Worm (Caenorhabditis elegans) whole organism, L4 larva: ENCODE measurements around the gene acs-21.

Experiments
- F44E2.7 ChIP-seq: fragments of 200-800 bp; sonication (Bioruptor generic); IDR thresholded peaks from 2 replicates; pipeline ENCODE4 v2.1.2; 2022; ENCODE audit warnings: missing genetic modification characterization, missing compliant biosample characterization
- T26A8.4 ChIP-seq: fragments of 200-800 bp; sonication (Bioruptor generic); IDR thresholded peaks from 2 replicates; pipeline ENCODE4 v1.3.6; 2022; ENCODE audit warnings: missing genetic modification characterization, missing compliant biosample characterization
- Y48G9A.11 ChIP-seq: fragments of 200-800 bp; sonication (Bioruptor generic); IDR thresholded peaks from 2 replicates; pipeline ENCODE4 v1.3.6; 2022; ENCODE audit warnings: missing genetic modification reagents, missing genetic modification characterization, missing compliant biosample characterization
- Y5F2A.4 ChIP-seq: fragments of 200-800 bp; sonication (Bioruptor generic); optimal IDR thresholded peaks from 2 replicates; lab custom pipeline; 2018; ENCODE audit warnings: mild to moderate bottlenecking, missing genetic modification characterization, missing compliant biosample characterization
- Y75B8A.6 ChIP-seq: fragments of 200-800 bp; sonication (Bioruptor generic); IDR thresholded peaks from 2 replicates; pipeline ENCODE4 v1.3.6; 2022; ENCODE audit warnings: missing genetic modification reagents, missing genetic modification characterization, missing compliant biosample characterization
- ama-1 ChIP-seq: fragments of 150-350 bp; optimal IDR thresholded peaks from 2 replicates; lab custom pipeline; 2014; ENCODE audit warnings: inconsistent platforms, mixed read lengths
- ceh-28 ChIP-seq: fragments of 150-350 bp; optimal IDR thresholded peaks from 2 replicates; lab custom pipeline; 2014; ENCODE audit warnings: missing biosample characterization, missing genetic modification reagents, missing genetic modification characterization
- daf-19 ChIP-seq: fragments of 200-800 bp; sonication (Bioruptor generic); conservative IDR thresholded peaks from 2 replicates; pipeline ENCODE4 v1.3.6; 2022; ENCODE audit warnings: missing genetic modification characterization, missing compliant biosample characterization
- egl-27 ChIP-seq: sonication (generic microtip); optimal IDR thresholded peaks from 3 replicates; lab custom pipeline; 2017; ENCODE audit warnings: missing biosample characterization, missing genetic modification reagents, missing genetic modification characterization
- egl-43 ChIP-seq: fragments of 200-800 bp; sonication (Bioruptor generic); IDR thresholded peaks from 2 replicates; pipeline ENCODE4 v1.3.6; 2022; ENCODE audit warnings: missing genetic modification reagents, missing genetic modification characterization, missing compliant biosample characterization
- hlh-11 ChIP-seq: fragments of 200-800 bp; sonication (Bioruptor generic); optimal IDR thresholded peaks from 2 replicates; lab custom pipeline; 2018; ENCODE audit warnings: mild to moderate bottlenecking, missing genetic modification characterization, missing compliant biosample characterization
- hlh-30 ChIP-seq: sonication (generic microtip); optimal IDR thresholded peaks from 2 replicates; lab custom pipeline; 2017; ENCODE audit warnings: antibody characterized with exemption, mild to moderate bottlenecking, missing genetic modification characterization, missing compliant biosample characterization; ENCODE audit not compliant: insufficient read depth
- lsy-2 ChIP-seq, 2 experiments: fragments of 150-350 bp in 1 of 2; sonication (generic microtip) in 1 of 2; optimal IDR thresholded peaks; 2 replicates each; lab custom pipeline; 2014 to 2017; ENCODE audit warnings: missing biosample characterization in 2 of 2, missing genetic modification characterization in 2 of 2
- mdl-1 ChIP-seq, 2 experiments: fragments of 150-350 bp in 1 of 2; sonication (generic microtip) in 1 of 2; optimal IDR thresholded peaks; 2 replicates each; lab custom pipeline; 2014 to 2017; ENCODE audit warnings: missing biosample characterization in 2 of 2, missing genetic modification characterization in 2 of 2
- nhr-11 ChIP-seq: fragments of 150-350 bp; optimal IDR thresholded peaks from 2 replicates; lab custom pipeline; 2014; ENCODE audit warnings: missing biosample characterization, missing genetic modification characterization
- nhr-111 ChIP-seq: fragments of 200-800 bp; sonication (Bioruptor generic); optimal IDR thresholded peaks from 2 replicates; lab custom pipeline; 2018; ENCODE audit warnings: mild to moderate bottlenecking, missing genetic modification characterization, missing compliant biosample characterization
- nhr-48 ChIP-seq: sonication (generic microtip); optimal IDR thresholded peaks from 2 replicates; lab custom pipeline; 2016; ENCODE audit warnings: mild to moderate bottlenecking, missing genetic modification characterization, missing compliant biosample characterization
- nhr-77 ChIP-seq: fragments of 150-350 bp; optimal IDR thresholded peaks from 2 replicates; lab custom pipeline; 2014; ENCODE audit warnings: missing biosample characterization, missing genetic modification characterization
- rbr-2 ChIP-seq: sonication (generic microtip); optimal IDR thresholded peaks from 2 replicates; lab custom pipeline; 2016; ENCODE audit warnings: missing genotype, missing genetic modification characterization, missing compliant biosample characterization
- sdz-12 ChIP-seq: fragments of 200-800 bp; sonication (Bioruptor generic); optimal IDR thresholded peaks from 2 replicates; lab custom pipeline; 2018; ENCODE audit warnings: mild to moderate bottlenecking, missing genetic modification characterization, missing compliant biosample characterization
- set-16 ChIP-seq: fragments of 200-800 bp; sonication (Bioruptor generic); IDR thresholded peaks from 2 replicates; pipeline ENCODE4 v1.3.6; 2022; ENCODE audit warnings: missing genetic modification reagents, missing genetic modification characterization, missing compliant biosample characterization
- unc-62 ChIP-seq, 3 experiments: fragments of 150-350 bp in 1 of 3; sonication (generic microtip); optimal IDR thresholded peaks in 2 of 3; peaks in 1 of 3; 1 replicate in 1 of 3; 2 replicates in 2 of 3; lab custom pipeline; 2014 to 2017; ENCODE audit warnings: missing biosample characterization in 3 of 3, missing genetic modification characterization in 3 of 3, missing genetic modification reagents in 3 of 3, missing genotype in 1 of 3
- ztf-7 ChIP-seq: fragments of 150-350 bp; optimal IDR thresholded peaks from 2 replicates; lab custom pipeline; 2014; ENCODE audit warnings: missing biosample characterization, missing genetic modification characterization

Gene acs-21

DNA sequence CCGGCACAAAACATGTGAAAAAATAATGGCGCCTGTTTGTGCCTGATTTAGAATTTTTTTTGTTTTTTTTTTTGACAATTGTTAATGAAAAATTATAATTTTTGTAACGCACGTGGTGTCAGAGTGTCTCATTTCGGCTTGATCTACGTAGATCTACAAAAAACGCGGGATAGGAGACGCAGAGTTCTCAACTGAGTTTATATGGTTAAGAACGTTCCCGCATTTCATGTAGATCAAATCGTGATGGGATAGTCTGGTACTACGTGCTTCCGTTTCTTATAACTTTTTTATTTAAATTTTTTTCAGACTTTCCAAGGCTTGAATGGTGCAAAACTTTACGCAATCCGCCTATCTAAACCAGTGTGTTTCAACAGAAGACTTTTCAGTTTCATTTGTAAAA is 39.9 kb downstream of the acs-21 start, which contains the start of gene tat-6:
Gene tat-6, plus strand, starts transcription at position 301 of the 400 bp plus-strand sequence.
- TF ChIP-seq ama-1 (lab: Kevin White, UChicago) (no peak), Y5F2A.4 (GFP tag; lab: Kevin White, UChicago) (no peak), hlh-30 (tag; lab: Kevin White, UChicago) (no peak), nhr-77 (tag; lab: Kevin White, UChicago) (no peak), nhr-11 (no peak), ztf-7 (tag; lab: Kevin White, UChicago) (no peak), lsy-2 (tag; optimal IDR thresholded peaks at IDR 0.05; lab: Kevin White, UChicago) (no peak), daf-19 (GFP tag; lab: Robert Waterston, UW) (no peak), ceh-28 (tag; lab: Kevin White, UChicago) (no peak), nhr-48 (tag; lab: Kevin White, UChicago) (no peak), nhr-111 (GFP tag; lab: Kevin White, UChicago) (no peak), rbr-2 (tag; lab: Kevin White, UChicago) (no peak), sdz-12 (GFP tag; lab: Kevin White, UChicago) (no peak), T26A8.4 (no peak), hlh-11 (tag; lab: Kevin White, UChicago) (no peak)

DNA sequence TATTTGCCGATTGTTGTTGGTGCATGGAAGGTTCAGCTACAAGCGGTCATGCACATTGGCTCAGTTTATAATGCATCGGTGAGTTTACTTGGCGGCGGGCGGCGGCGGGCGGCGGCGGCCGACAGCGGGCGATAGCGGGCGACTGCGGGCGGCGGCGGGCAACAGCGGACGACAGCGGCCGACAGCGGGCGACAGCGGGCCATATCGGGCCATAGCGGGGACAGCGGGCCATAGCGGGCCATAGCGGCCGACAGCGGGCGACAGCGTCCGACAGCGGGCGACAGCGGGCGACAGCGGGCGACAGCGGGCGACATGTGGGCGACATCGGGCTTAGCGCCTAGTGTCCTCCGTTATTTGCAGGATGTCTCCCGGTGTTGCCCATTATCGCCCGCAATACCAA is 43.2 kb downstream of the acs-21 start:
- TF ChIP-seq Y48G9A.11 (peak; percentile 41; the same call in 1 of the 2 replicates), ceh-28 (tag; lab: Kevin White, UChicago) (no peak), egl-43 (GFP tag; lab: Robert Waterston, UW) (0 out of 2 replicates have a peak, but pooled peaks have one; percentile 11), F44E2.7 (GFP tag; lab: Robert Waterston, UW) (peak; percentile 62; the same call in 1 of the 2 replicates), set-16 (GFP tag; lab: Robert Waterston, UW) (peak; percentile 99), nhr-111 (GFP tag; lab: Kevin White, UChicago) (no peak), sdz-12 (GFP tag; lab: Kevin White, UChicago) (no peak), mdl-1 (tag; optimal IDR thresholded peaks at IDR 0.05; lab: Kevin White, UChicago) (no peak)

DNA sequence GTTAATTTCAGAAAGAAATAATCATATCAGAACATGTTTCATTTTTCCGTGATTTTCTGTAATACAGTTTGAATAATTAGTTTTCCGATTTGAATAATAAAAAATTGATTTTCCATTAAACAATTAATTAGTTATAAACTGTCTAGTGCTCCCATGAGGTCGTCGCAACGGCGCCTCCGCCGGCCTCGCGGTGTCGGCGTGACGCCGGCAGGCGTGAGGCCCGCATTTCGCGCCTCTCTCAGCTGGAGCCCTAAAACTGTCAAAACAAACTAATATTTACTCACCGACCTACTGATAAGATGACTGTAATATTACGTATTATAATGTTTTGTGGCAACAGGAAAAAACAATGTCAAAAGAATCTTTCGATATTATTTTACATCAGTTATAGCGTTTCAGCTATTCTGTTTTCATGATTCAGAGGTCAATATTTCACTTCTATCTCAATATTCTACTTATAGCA is 44.5 kb downstream of the acs-21 start, which contains the start of gene F02C9.2:
Gene F02C9.2, plus strand, starts transcription at position 413 of the 463 bp plus-strand sequence.
- TF ChIP-seq set-16 (GFP tag; lab: Robert Waterston, UW) (peak; percentile 76), daf-19 (GFP tag; lab: Robert Waterston, UW) (no peak)

DNA sequence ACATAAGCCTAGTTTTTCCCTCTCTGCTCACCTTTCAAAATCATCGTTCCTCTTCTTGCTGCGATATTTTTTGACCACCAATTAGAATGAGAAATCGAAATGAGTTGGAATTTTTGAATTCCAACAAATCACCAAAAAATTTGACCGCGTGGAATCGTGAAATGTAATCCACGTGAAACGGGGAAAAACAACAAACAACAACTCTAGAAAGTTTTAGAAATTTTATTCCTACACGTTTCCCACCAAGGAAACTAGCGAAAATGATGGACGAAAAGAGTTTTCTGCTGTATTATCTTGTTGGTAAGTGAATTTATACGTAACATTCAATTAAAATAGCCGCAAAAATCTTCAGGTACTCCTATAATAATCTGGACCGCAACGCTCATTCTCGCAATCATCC is 49.6 kb downstream of the acs-21 start, which contains the start of the genes irld-3 and F02C9.1:
Gene irld-3, minus strand, starts transcription at position 101 of the 400 bp plus-strand sequence.
Gene F02C9.1, plus strand, starts transcription at position 216 of the 400 bp plus-strand sequence.
- peak in 1 of 2 experiments; percentile 39 for TF ChIP-seq unc-62 (GFP tag; optimal IDR thresholded peaks at IDR 0.05 in 1 of 2; lab: Kevin White, UChicago)
- no peak for TF ChIP-seq unc-62 (tag; optimal IDR thresholded peaks at IDR 0.05; lab: Kevin White, UChicago)
- no peak for TF ChIP-seq egl-27 (tag; lab: Kevin White, UChicago)
- TF ChIP-seq Y75B8A.6, result no peak
- TF ChIP-seq, all 104 proteins: peak for 1
